Fruit fly (Drosophila melanogaster) whole organism, wandering third instar larva: ENCODE data around the gene Cyp313a1.

Source experiments
- Dif ChIP-seq: fragments of 200-275, 200-300 bp; sonication (Bioruptor generic); optimal IDR thresholded peaks from 2 replicates; lab custom pipeline; 2018; ENCODE audit warnings: missing biosample characterization, missing genetic modification characterization; ENCODE audit not compliant: partially characterized antibody
- Hnf4 ChIP-seq: fragments of 200-800 bp; sonication (Bioruptor generic); optimal IDR thresholded peaks from 2 replicates; lab custom pipeline; 2016; ENCODE audit warnings: missing biosample characterization, mild to moderate bottlenecking, missing genetic modification characterization
- OdsH ChIP-seq: fragments of 200-800 bp; sonication (Bioruptor generic); optimal IDR thresholded peaks from 2 replicates; lab custom pipeline; 2016; ENCODE audit warnings: missing biosample characterization, mild to moderate bottlenecking, missing genetic modification characterization
- dmrt93B ChIP-seq: fragments of 200-800 bp; sonication (Bioruptor generic); optimal IDR thresholded peaks from 2 replicates; lab custom pipeline; 2018; ENCODE audit warnings: missing biosample characterization, mild to moderate bottlenecking, missing genetic modification characterization
- h ChIP-seq: fragments of 200-800 bp; sonication (Bioruptor generic); optimal IDR thresholded peaks from 3 replicates; lab custom pipeline; 2016; ENCODE audit warnings: missing biosample characterization, mild to moderate bottlenecking, missing genetic modification characterization
- rgr ChIP-seq: fragments of 200-800 bp; sonication (Bioruptor generic); optimal IDR thresholded peaks from 3 replicates; lab custom pipeline; 2016; ENCODE audit warnings: missing biosample characterization, mild to moderate bottlenecking, missing genetic modification characterization
- sage ChIP-seq: fragments of 200-800 bp; sonication (Bioruptor generic); optimal IDR thresholded peaks from 2 replicates; lab custom pipeline; 2016; ENCODE audit warnings: missing biosample characterization, mild to moderate bottlenecking, missing genetic modification characterization

Cyp313a1 gene

DNA sequence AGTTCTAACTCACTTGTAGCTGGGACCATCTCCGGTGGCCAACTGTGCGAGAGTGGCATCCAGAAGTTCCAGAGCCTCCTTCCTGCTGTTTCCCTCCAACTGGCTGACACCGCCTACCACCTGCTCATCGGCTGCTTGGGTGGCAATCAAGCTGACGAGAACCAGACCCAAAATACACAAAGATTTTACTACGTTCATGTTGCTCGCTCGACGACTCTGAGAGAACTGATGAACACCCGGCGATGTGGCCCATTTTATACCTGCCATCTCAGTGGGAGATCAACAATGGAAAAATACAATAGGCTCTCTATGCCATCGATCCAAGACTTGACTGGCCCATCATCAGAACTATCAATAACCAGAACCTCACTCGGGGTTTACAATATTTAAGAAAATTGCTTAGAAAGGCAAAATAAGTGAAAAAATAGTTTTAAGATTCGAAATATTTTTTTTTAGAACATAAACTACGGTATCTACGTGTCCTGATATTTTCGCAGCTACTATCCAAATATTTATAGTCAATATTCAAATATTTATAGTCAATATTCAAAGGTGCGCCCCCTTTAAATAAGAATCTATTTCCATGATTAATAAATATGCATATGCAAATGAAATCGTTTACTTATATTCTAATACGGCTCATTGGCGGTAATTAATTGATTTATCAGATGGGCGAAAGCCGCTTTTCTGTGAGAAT, 48.7 kb downstream of the Cyp313a1 start, which contains the start of gene Cys:
Gene Cys (minus strand): TSS at position 234 of the 697 bp plus-strand sequence.
- TF ChIP-seq h (GFP tag; lab: Kevin White, UChicago) (no peak), dmrt93B (GFP tag; lab: Kevin White, UChicago) (no peak), OdsH (no peak), Dif (GFP tag; lab: Kevin White, UChicago) (peak; percentile 69), Hnf4 (GFP tag; lab: Kevin White, UChicago) (peak; percentile 11), rgr (GFP tag; lab: Kevin White, UChicago) (peak; percentile 3), sage (GFP tag; lab: Kevin White, UChicago) (no peak)
- TF ChIP-seq, all 38 proteins: peak for 3
